Fruit fly (Drosophila melanogaster): ENCODE results near the gene Hsc20.
A peak's percentile ranks its signal among the peaks of the same experiment; 100 is the strongest.

Hsc20 gene

DNA sequence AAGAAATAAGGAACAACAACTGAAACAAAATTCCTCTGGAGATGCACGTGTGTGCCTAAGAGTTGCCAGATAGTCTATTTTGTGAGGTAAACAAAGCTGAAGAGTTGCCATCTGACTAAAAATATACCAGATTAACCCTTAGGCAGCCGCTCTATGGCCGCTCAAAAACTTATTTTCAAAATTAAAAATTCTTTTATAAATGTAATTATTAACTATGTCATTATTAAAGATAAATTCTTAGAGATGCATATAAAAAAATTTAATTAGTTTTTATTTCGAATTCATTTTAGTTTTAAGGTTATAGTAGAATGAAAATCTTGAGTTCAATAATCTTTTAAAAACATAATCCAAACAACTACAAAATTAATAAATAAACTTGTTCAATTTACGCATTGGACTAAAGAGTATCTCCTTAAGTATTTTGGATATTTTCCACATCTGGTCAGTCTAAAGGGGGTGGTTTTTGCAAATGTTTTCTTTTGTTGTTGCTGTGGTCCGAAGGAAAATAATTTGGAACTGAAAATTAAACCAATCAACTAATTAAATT, 4.2 kb upstream of the Hsc20 start, which contains the start of gene Tmx3 (continued):
- TF ChIP-seq CG10654 (GFP tag; optimal IDR thresholded peaks at IDR 0.05) (peak; percentile 87), CG15601 (tag; optimal IDR thresholded peaks at IDR 0.05) (no peak), Dll (GFP tag; IDR thresholded peaks at IDR 0.05; ENCODE audit: partially characterized antibody) (0 out of 4 replicates have a peak, but pooled peaks have one; percentile 38), shn (GFP tag; optimal IDR thresholded peaks at IDR 0.05) (peak; percentile 17), CG6854 (GFP tag; optimal IDR thresholded peaks at IDR 0.05) (peak; percentile 11), zf30C (GFP tag; optimal IDR thresholded peaks at IDR 0.05) (no peak), eyg (GFP tag; optimal IDR thresholded peaks at IDR 0.05) (no peak), CG12391 (tag; optimal IDR thresholded peaks at IDR 0.05) (peak; percentile 96), CG6654 (GFP tag; optimal IDR thresholded peaks at IDR 0.05) (peak; percentile 33), Doc2 (GFP tag; IDR thresholded peaks at IDR 0.05) (no peak), Dad (GFP tag; optimal IDR thresholded peaks at IDR 0.05) (peak; percentile 58), psq (GFP tag; optimal IDR thresholded peaks at IDR 0.05) (peak; percentile 58), CG1832 (GFP tag; optimal IDR thresholded peaks at IDR 0.05) (no peak), E2f2 (GFP tag; IDR thresholded peaks at IDR 0.05) (peak; percentile 73), CG1792 (GFP tag; optimal IDR thresholded peaks at IDR 0.05) (peak; percentile 12), unpg (GFP tag; optimal IDR thresholded peaks at IDR 0.05) (no peak), ind (GFP tag; optimal IDR thresholded peaks at IDR 0.05) (peak; percentile 82), otp (GFP tag; IDR thresholded peaks at IDR 0.05) (peak; percentile 91), CG7839 (tag; optimal IDR thresholded peaks at IDR 0.05) (peak; percentile 92), wor (GFP tag; IDR thresholded peaks at IDR 0.05) (peak; percentile 79), dimm (GFP tag; IDR thresholded peaks at IDR 0.05) (peak; percentile 84), tgo (GFP tag; IDR thresholded peaks at IDR 0.05) (peak; percentile 94), Ada2b (GFP tag; IDR thresholded peaks at IDR 0.05) (peak; percentile 68), ash1 (GFP tag; optimal IDR thresholded peaks at IDR 0.05) (no peak), CG2199 (GFP tag; IDR thresholded peaks at IDR 0.05) (peak; percentile 25; the same call in 1 of the 3 replicates), zfh1 (GFP tag; IDR thresholded peaks at IDR 0.05) (peak; percentile 88), B-H2 (GFP tag; optimal IDR thresholded peaks at IDR 0.05) (no peak), HLH4C (GFP tag; IDR thresholded peaks at IDR 0.05; ENCODE audit: partially characterized antibody) (no peak), CG18262 (tag; optimal IDR thresholded peaks at IDR 0.05) (peak; percentile 91), CG7745 (tag; optimal IDR thresholded peaks at IDR 0.05) (no peak), toy (GFP tag; IDR thresholded peaks at IDR 0.05) (peak; percentile 72; the same call in 1 of the 2 replicates), ham (GFP tag; IDR thresholded peaks at IDR 0.05) (peak; percentile 30; the same call in 1 of the 2 replicates), CG32767 (GFP tag; IDR thresholded peaks at IDR 0.05) (peak; percentile 83), Lhr (GFP tag; optimal IDR thresholded peaks at IDR 0.05) (peak; percentile 83), CG11504 (tag; optimal IDR thresholded peaks at IDR 0.05) (peak; percentile 91), CG14014 (GFP tag; IDR thresholded peaks at IDR 0.05) (peak; percentile 92), Max (GFP tag; optimal IDR thresholded peaks at IDR 0.05) (peak; percentile 91), CG16863 (GFP tag; optimal IDR thresholded peaks at IDR 0.05) (peak; percentile 24), PHDP (tag; optimal IDR thresholded peaks at IDR 0.05) (peak; percentile 91), CG6272 (GFP tag; IDR thresholded peaks at IDR 0.05) (peak; percentile 92), Hand (GFP tag; optimal IDR thresholded peaks at IDR 0.05) (peak; percentile 41), CG12155 (GFP tag; optimal IDR thresholded peaks at IDR 0.05) (peak; percentile 87), CG18476 (GFP tag; optimal IDR thresholded peaks at IDR 0.05) (no peak), CG15696 (tag; optimal IDR thresholded peaks at IDR 0.05) (peak; percentile 89), CG43689 (GFP tag; IDR thresholded peaks at IDR 0.05) (peak; percentile 70; the same call in 1 of the 2 replicates), fru (optimal IDR thresholded peaks at IDR 0.05) (no peak), CG3995 (GFP tag; optimal IDR thresholded peaks at IDR 0.05) (no peak), grau (tag; optimal IDR thresholded peaks at IDR 0.05) (peak; percentile 91), MBD-R2 (GFP tag; IDR thresholded peaks at IDR 0.05) (peak; percentile 94), HmgZ (tag; optimal IDR thresholded peaks at IDR 0.05) (peak; percentile 78), CG13775 (GFP tag; optimal IDR thresholded peaks at IDR 0.05) (peak; percentile 87)

All from whole organism, embryonic.